Fruit fly (Drosophila melanogaster): ENCODE results near the gene CG12880.
A peak's percentile ranks its signal among the peaks of the same experiment; 100 is the strongest.

Gene CG12880

DNA sequence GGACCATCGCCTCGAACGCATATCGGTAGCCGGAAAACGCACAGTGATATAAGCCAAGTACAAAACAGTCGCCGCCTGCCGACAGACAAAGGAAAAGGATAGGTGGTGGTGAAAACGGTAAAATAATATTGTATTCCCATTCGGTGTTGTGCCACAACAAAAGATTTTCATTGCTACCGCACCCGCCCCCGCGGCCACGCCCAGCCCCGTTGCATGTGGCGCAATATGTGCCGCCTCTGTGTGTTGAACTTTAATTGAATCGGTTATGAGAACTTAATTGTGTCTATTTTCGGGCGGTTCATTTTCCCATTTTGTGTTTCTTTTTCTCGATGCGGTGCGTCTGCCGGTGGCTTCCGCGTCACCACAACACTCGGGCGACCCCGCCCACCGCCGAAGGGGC lies 49.0 kb upstream of the CG12880 start:
- TF ChIP-seq Dif (GFP tag; optimal IDR thresholded peaks at IDR 0.05; ENCODE audit: partially characterized antibody) (peak; percentile 53), tai (GFP tag; optimal IDR thresholded peaks at IDR 0.05) (no peak), sv (GFP tag; optimal IDR thresholded peaks at IDR 0.05) (no peak), Rel (GFP tag; optimal IDR thresholded peaks at IDR 0.05) (no peak), Rel (tag; optimal IDR thresholded peaks at IDR 0.05) (no peak), OdsH (GFP tag; optimal IDR thresholded peaks at IDR 0.05) (no peak), ey (GFP tag; optimal IDR thresholded peaks at IDR 0.05) (no peak)

DNA sequence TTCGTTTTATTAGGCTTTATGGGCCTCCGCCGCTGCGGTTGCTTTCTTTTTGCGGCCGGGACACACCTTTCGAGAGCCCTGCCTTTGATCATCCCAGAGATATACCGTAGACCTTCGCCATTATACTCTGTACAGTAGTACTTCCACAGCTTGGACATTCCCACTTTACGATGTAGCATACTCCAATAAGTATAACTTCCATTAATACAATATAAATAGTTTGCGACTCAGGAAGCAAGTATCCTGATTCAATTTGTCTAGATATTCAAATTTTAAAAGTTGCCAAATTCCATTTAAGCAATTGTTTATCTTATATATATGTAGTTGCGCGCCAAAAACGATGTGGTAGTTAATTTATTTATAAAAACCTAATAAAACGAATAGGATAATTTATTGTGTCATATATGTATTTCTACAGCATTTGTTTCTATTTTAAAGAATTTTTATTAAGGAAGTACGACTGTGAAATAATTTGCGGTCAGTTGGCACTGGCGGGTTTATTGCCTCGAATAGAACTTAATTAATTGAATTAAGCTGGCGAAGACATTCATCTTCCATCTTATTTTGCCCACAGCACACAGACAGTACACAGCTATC lies 48.4 kb upstream of the CG12880 start:
- no peak for TF ChIP-seq lola (GFP tag; optimal IDR thresholded peaks at IDR 0.05)
- no peak for TF ChIP-seq GATAd (GFP tag; optimal IDR thresholded peaks at IDR 0.05)
- no peak for TF ChIP-seq Dif (GFP tag; optimal IDR thresholded peaks at IDR 0.05; ENCODE audit: partially characterized antibody)
- TF ChIP-seq Jra (GFP tag; optimal IDR thresholded peaks at IDR 0.05) = no peak
- TF ChIP-seq Myc (optimal IDR thresholded peaks at IDR 0.05) = no peak
- no peak for TF ChIP-seq rgr (GFP tag; optimal IDR thresholded peaks at IDR 0.05)
- TF ChIP-seq tai (GFP tag; optimal IDR thresholded peaks at IDR 0.05) = no peak
- no peak for TF ChIP-seq sage (GFP tag; optimal IDR thresholded peaks at IDR 0.05)
- TF ChIP-seq Hr83 (GFP tag; optimal IDR thresholded peaks at IDR 0.05; ENCODE audit: poor library complexity, severe bottlenecking) = no peak
- TF ChIP-seq brk (GFP tag; optimal IDR thresholded peaks at IDR 0.05) = no peak
- no peak for TF ChIP-seq usp (GFP tag; optimal IDR thresholded peaks at IDR 0.05)
- TF ChIP-seq dmrt93B (GFP tag; optimal IDR thresholded peaks at IDR 0.05) = no peak

DNA sequence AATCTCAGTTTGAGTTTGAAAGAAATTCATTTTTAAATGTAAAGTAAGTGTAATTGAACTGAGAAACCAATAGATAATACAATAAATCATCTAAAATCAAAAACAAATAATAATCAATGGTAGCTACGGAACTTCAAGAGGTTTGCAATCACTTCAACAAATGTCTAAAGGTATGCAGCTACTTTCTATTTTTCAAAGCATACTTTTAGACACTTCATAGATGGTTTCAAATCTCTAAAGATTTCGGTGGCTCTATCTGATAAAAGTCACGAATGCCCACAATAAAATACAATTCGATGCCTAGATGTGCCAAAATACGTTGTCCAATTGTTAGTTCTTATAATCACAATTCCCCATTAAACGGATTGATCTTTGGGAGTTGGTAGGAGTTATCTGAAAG lies 42.7 kb upstream of the CG12880 start:
- TF ChIP-seq Rel (GFP tag; optimal IDR thresholded peaks at IDR 0.05) (no peak), Rel (tag; optimal IDR thresholded peaks at IDR 0.05) (no peak), jim (GFP tag; optimal IDR thresholded peaks at IDR 0.05) (no peak), foxo (GFP tag; optimal IDR thresholded peaks at IDR 0.05) (no peak), woc (GFP tag; optimal IDR thresholded peaks at IDR 0.05) (no peak), Dfd (GFP tag; optimal IDR thresholded peaks at IDR 0.05) (no peak), dl (GFP tag; optimal IDR thresholded peaks at IDR 0.05; ENCODE audit: insufficient read depth in 1 of 2, partially characterized antibody in 2 of 2) (no peak), dmrt93B (GFP tag; optimal IDR thresholded peaks at IDR 0.05) (no peak), lola (GFP tag; optimal IDR thresholded peaks at IDR 0.05) (no peak), ey (GFP tag; optimal IDR thresholded peaks at IDR 0.05) (no peak), CG32264 (GFP tag; optimal IDR thresholded peaks at IDR 0.05) (no peak)

dm6 chr3R:27647817-27648216 lies 37.9 kb upstream of the CG12880 start:
- peak; percentile 56 for TF ChIP-seq Dfd (GFP tag; optimal IDR thresholded peaks at IDR 0.05)
- TF ChIP-seq brk (GFP tag; optimal IDR thresholded peaks at IDR 0.05) = no peak

DNA sequence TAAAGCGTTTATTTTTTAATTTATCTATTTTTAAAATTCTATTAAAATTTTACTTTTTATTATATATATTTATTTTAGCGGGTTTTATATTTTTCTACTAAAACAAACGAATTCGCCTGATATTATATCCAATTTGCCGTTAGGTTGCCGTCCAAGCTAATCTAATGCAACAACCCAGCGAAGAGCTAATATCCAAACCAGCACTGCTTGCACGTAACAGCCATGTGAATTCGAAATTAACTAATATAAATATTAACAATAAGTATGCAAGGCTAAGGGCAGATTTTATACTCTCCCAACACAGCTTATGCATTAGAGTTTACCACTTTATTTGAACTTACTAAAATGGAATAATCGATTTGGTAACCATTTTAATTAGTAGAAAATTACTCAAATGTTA lies 34.1 kb upstream of the CG12880 start:
- TF ChIP-seq usp (GFP tag; optimal IDR thresholded peaks at IDR 0.05) (no peak), Myc (optimal IDR thresholded peaks at IDR 0.05) (peak; percentile 28)

DNA sequence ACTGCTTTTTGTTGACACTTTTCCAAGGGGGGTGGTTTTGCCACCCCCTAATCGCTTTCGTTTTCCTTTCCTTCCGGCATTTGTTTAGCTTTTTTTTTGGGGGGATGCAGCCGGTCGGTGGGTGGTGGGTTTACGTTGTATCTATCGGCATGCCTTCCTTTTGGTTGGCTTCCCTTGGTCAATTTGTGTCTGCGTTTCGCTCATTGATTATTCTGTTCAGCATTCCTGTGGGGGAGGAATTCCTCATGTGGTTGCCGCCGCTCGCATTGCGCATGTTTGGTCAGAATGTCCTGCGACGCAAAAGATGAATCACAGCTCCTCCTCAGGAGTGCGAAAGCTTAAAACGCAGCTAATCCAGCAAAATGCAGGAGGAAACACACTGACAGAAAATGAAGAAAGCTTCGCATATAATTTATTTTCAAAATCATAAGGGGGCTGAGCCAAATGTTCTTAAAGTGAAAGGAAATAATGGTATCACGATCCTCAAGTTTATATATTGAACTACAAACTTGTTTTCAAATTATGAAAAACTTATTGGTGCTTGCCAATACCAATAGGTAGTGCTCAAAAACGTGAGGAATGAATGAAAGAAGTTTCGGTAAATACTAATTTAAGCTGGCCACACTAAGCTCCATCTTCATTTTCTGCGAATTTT lies 33.5 kb upstream of the CG12880 start, which contains the start of gene RpS10a:
TSS of gene RpS10a (plus strand) at position 605 of the 655 bp plus-strand sequence.
- TF ChIP-seq OdsH (GFP tag; optimal IDR thresholded peaks at IDR 0.05) (no peak), Mio (GFP tag; optimal IDR thresholded peaks at IDR 0.05) (no peak), Dif (GFP tag; optimal IDR thresholded peaks at IDR 0.05; ENCODE audit: partially characterized antibody) (no peak), psq (GFP tag; optimal IDR thresholded peaks at IDR 0.05) (no peak), Dfd (GFP tag; optimal IDR thresholded peaks at IDR 0.05) (no peak), Abd-B (GFP tag; optimal IDR thresholded peaks at IDR 0.05) (no peak), sage (GFP tag; optimal IDR thresholded peaks at IDR 0.05) (no peak)

- no peak for TF ChIP-seq psq (GFP tag; optimal IDR thresholded peaks at IDR 0.05)
- TF ChIP-seq Sp1 (GFP tag; optimal IDR thresholded peaks at IDR 0.05) = no peak
- TF ChIP-seq Abd-B (GFP tag; optimal IDR thresholded peaks at IDR 0.05) = no peak
Measured at dm6 chr3R:27655109-27655508, 30.7 kb upstream of the CG12880 start.
